ENCODE assay signal across 2 fruit fly cellular contexts in the genomic region with DNA sequence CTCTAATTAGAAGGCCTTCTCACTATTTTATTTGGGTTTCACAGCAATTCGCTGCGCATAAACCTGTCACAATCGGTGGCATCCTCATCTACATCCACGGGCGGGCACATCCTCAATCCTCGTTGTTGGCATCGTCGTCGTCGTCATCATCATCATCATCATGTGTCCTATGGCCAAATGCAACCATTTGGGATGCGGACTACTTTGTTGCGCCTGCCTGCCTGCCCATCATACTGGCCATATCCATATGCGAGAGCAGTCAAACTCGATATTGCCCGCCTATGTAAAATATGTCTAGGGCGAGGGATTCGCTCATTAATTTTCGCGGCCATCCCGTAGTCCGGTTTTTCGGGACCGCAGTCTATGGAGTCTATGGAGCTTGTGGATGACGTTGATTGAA.
TF ChIP-seq lines count a peak whose summit lies in the region.

No protein-coding gene starts in this region.

TF ChIP-seq in whole organism, prepupa, 60 proteins besides CTCF, POLR2A, EP300 and RAD21:
- TF ChIP-seq dsx (GFP tag; optimal IDR thresholded peaks at IDR 0.05; lab: Kevin White, UChicago; ENCODE audit: poor library complexity, severe bottlenecking) (peak; percentile 96), Eip78C (GFP tag; lab: Kevin White, UChicago) (peak; percentile 24), CG15336 (GFP tag; IDR thresholded peaks at IDR 0.05; lab: Robert Waterston, UW) (no peak), CG11902 (GFP tag; optimal IDR thresholded peaks at IDR 0.05; lab: Kevin White, UChicago) (no peak)

TF ChIP-seq in whole organism, pupa, 21 proteins besides CTCF, POLR2A, EP300 and RAD21:
- TF ChIP-seq Snoo (tag; optimal IDR thresholded peaks at IDR 0.05; lab: Kevin White, UChicago): no peak
- TF ChIP-seq CG32121 (GFP tag; IDR thresholded peaks at IDR 0.05; lab: Robert Waterston, UW): no peak
- TF ChIP-seq CG14655 (GFP tag; optimal IDR thresholded peaks at IDR 0.05; lab: Kevin White, UChicago): peak; percentile 17
- no peak for TF ChIP-seq gl (tag; optimal IDR thresholded peaks at IDR 0.05; lab: Kevin White, UChicago)
